Fruit fly (Drosophila melanogaster) whole organism, embryonic: Measurements from ENCODE around the gene CG1979.

Experiments
- Atf6 ChIP-seq: fragments of 200-800 bp; sonication (Bioruptor generic); IDR thresholded peaks from 2 replicates; pipeline ENCODE4 v1.3.6; 2022; ENCODE audit warnings: missing biosample characterization, missing genetic modification characterization
- Blimp-1 ChIP-seq: fragments of 200-800 bp; sonication (Bioruptor generic); optimal IDR thresholded peaks from 3 replicates; lab custom pipeline; 2018; ENCODE audit warnings: missing biosample characterization, missing genetic modification characterization, mild to moderate bottlenecking, moderate library complexity, missing genetic modification reagents
- CG12769 ChIP-seq: fragments of 200-800 bp; sonication (Bioruptor generic); optimal IDR thresholded peaks from 2 replicates; lab custom pipeline; 2019; ENCODE audit warnings: missing biosample characterization, mild to moderate bottlenecking, missing genetic modification characterization, moderate library complexity
- CG13123 ChIP-seq: fragments of 200-800 bp; sonication (Bioruptor generic); optimal IDR thresholded peaks from 2 replicates; lab custom pipeline; 2016; ENCODE audit warnings: missing biosample characterization, missing genetic modification characterization
- CG14441 ChIP-seq: fragments of 200-800 bp; sonication (Bioruptor generic); IDR thresholded peaks from 2 replicates; pipeline ENCODE4 v1.3.6; 2022; ENCODE audit warnings: missing biosample characterization, missing genetic modification characterization
- CG14860 ChIP-seq: fragments of 200-800 bp; sonication (Bioruptor generic); IDR thresholded peaks from 3 replicates; pipeline ENCODE4 v1.3.6; 2022; ENCODE audit warnings: missing biosample characterization, missing genetic modification characterization; ENCODE audit not compliant: partially characterized antibody
- CG15479 ChIP-seq: fragments of 200-800 bp; sonication (Bioruptor generic); optimal IDR thresholded peaks from 3 replicates; lab custom pipeline; 2019; ENCODE audit warnings: missing biosample characterization, mild to moderate bottlenecking, missing genetic modification characterization, moderate library complexity
- CG1832 ChIP-seq: fragments of 200-800 bp; sonication (Bioruptor generic); optimal IDR thresholded peaks from 2 replicates; lab custom pipeline; 2017; ENCODE audit warnings: missing biosample characterization, mild to moderate bottlenecking, missing genetic modification characterization, inconsistent platforms
- CG32767 ChIP-seq: fragments of 200-800 bp; sonication (Bioruptor generic); IDR thresholded peaks from 2 replicates; pipeline ENCODE4 v1.3.6; 2022; ENCODE audit warnings: missing biosample characterization, missing genetic modification characterization
- CG33557 ChIP-seq: fragments of 200-800 bp; sonication (Bioruptor generic); optimal IDR thresholded peaks from 2 replicates; lab custom pipeline; 2019; ENCODE audit warnings: missing biosample characterization, mild to moderate bottlenecking, missing genetic modification characterization, moderate library complexity
- CG3407 ChIP-seq: fragments of 200-800 bp; sonication (Bioruptor generic); optimal IDR thresholded peaks from 2 replicates; lab custom pipeline; 2018; ENCODE audit warnings: missing biosample characterization, mild to moderate bottlenecking, missing genetic modification characterization
- CG34422 ChIP-seq: fragments of 200-800 bp; sonication (Bioruptor generic); IDR thresholded peaks from 3 replicates; pipeline ENCODE4 v1.3.6; 2022; ENCODE audit warnings: missing biosample characterization, missing genetic modification characterization
- CG4360 ChIP-seq: fragments of 200-800 bp; sonication (Bioruptor generic); IDR thresholded peaks from 2 replicates; pipeline ENCODE4 v1.3.6; 2022; ENCODE audit warnings: missing biosample characterization, missing genetic modification characterization
- CG4854 ChIP-seq: fragments of 200-800 bp; sonication (Bioruptor generic); optimal IDR thresholded peaks from 2 replicates; lab custom pipeline; 2016; ENCODE audit warnings: missing biosample characterization, missing genetic modification characterization, inconsistent platforms
- CG8944 ChIP-seq: fragments of 200-800 bp; sonication (Bioruptor generic); optimal IDR thresholded peaks from 3 replicates; lab custom pipeline; 2016; ENCODE audit warnings: missing biosample characterization, missing genetic modification characterization
- CG9609 ChIP-seq: fragments of 200-800 bp; sonication (Bioruptor generic); optimal IDR thresholded peaks from 3 replicates; lab custom pipeline; 2016; ENCODE audit warnings: missing biosample characterization, missing genetic modification characterization
- D ChIP-seq, 2 experiments: fragments of 200-800 bp in 1 of 2; fragments of >200 bp in 1 of 2; sonication (Bioruptor generic) in 1 of 2; optimal IDR thresholded peaks; 2 replicates in 1 of 2; 3 replicates in 1 of 2; lab custom pipeline; 2017; ENCODE audit warnings: mild to moderate bottlenecking in 1 of 2, missing biosample characterization in 1 of 2, missing genetic modification characterization in 1 of 2, missing genetic modification reagents in 1 of 2
- Dip2 ChIP-seq: fragments of 200-800 bp; sonication (Bioruptor generic); IDR thresholded peaks from 2 replicates; pipeline ENCODE4 v1.3.6; 2022; ENCODE audit warnings: missing biosample characterization, missing genetic modification characterization
- Hey ChIP-seq: fragments of 200-800 bp; sonication (Bioruptor generic); optimal IDR thresholded peaks from 3 replicates; lab custom pipeline; 2018; ENCODE audit warnings: missing biosample characterization, mild to moderate bottlenecking, missing genetic modification characterization
- HmgZ ChIP-seq: fragments of 200-800 bp; sonication (Bioruptor generic); optimal IDR thresholded peaks from 2 replicates; lab custom pipeline; 2018; ENCODE audit warnings: missing biosample characterization, mild to moderate bottlenecking, missing genetic modification characterization
- Mes4 ChIP-seq: fragments of 200-800 bp; sonication (Bioruptor generic); optimal IDR thresholded peaks from 2 replicates; lab custom pipeline; 2016; ENCODE audit warnings: missing biosample characterization, missing genetic modification characterization
- NC2β ChIP-seq: fragments of 200-800 bp; sonication (Bioruptor generic); optimal IDR thresholded peaks from 2 replicates; lab custom pipeline; 2016; ENCODE audit warnings: missing biosample characterization, missing genetic modification characterization
- Nf-YC ChIP-seq: fragments of 200-800 bp; optimal IDR thresholded peaks from 3 replicates; lab custom pipeline; 2019; ENCODE audit warnings: missing biosample characterization, mild to moderate bottlenecking, missing genetic modification characterization, moderate library complexity
- TFAM ChIP-seq: fragments of 200-800 bp; sonication (Bioruptor generic); optimal IDR thresholded peaks from 2 replicates; lab custom pipeline; 2017; ENCODE audit warnings: missing biosample characterization, missing genetic modification characterization, inconsistent platforms
- ab ChIP-seq: fragments of 200-800 bp; sonication (Bioruptor generic); optimal IDR thresholded peaks from 2 replicates; lab custom pipeline; 2016; ENCODE audit warnings: missing biosample characterization, missing genetic modification characterization
- cad ChIP-seq: fragments of >200 bp; optimal IDR thresholded peaks from 2 replicates; lab custom pipeline; 2017; ENCODE audit warnings: missing biosample characterization, missing genetic modification characterization
- cg ChIP-seq: fragments of 200-800 bp; sonication (Bioruptor generic); optimal IDR thresholded peaks from 3 replicates; lab custom pipeline; 2019; ENCODE audit warnings: missing biosample characterization, mild to moderate bottlenecking, missing genetic modification characterization, moderate library complexity
- corto ChIP-seq: fragments of 200-800 bp; sonication (Bioruptor generic); optimal IDR thresholded peaks from 2 replicates; lab custom pipeline; 2016; ENCODE audit warnings: missing biosample characterization, mild to moderate bottlenecking, missing genetic modification characterization, moderate library complexity
- disco-r ChIP-seq: fragments of 200-800 bp; sonication (Bioruptor generic); optimal IDR thresholded peaks from 2 replicates; lab custom pipeline; 2016; ENCODE audit warnings: missing biosample characterization, missing genetic modification characterization
- esg ChIP-seq: fragments of 200-800 bp; sonication (Bioruptor generic); conservative IDR thresholded peaks from 2 replicates; pipeline ENCODE4 v1.3.6; 2022; ENCODE audit warnings: missing biosample characterization, missing genetic modification characterization
- gem ChIP-seq: fragments of 200-800 bp; sonication (Bioruptor generic); optimal IDR thresholded peaks from 2 replicates; lab custom pipeline; 2019; ENCODE audit warnings: missing biosample characterization, mild to moderate bottlenecking, missing genetic modification characterization, moderate library complexity
- gfzf ChIP-seq: fragments of 200-800 bp; sonication (Bioruptor generic); optimal IDR thresholded peaks from 2 replicates; lab custom pipeline; 2016; ENCODE audit warnings: missing biosample characterization, mild to moderate bottlenecking, missing genetic modification characterization, moderate library complexity
- ham ChIP-seq: fragments of 200-800 bp; sonication (Bioruptor generic); IDR thresholded peaks from 2 replicates; pipeline ENCODE4 v1.3.6; 2022; ENCODE audit warnings: missing biosample characterization, missing genetic modification characterization
- otp ChIP-seq: fragments of 200-800 bp; sonication (Bioruptor generic); IDR thresholded peaks from 3 replicates; pipeline ENCODE4, ENCODE4 v1.3.6; 2022; ENCODE audit warnings: missing biosample characterization, missing genetic modification characterization
- pnt ChIP-seq: fragments of 200-800 bp; sonication (Bioruptor generic); optimal IDR thresholded peaks from 3 replicates; lab custom pipeline; 2016; ENCODE audit warnings: missing biosample characterization, missing genetic modification characterization
- seq ChIP-seq: fragments of 200-800 bp; sonication (Bioruptor generic); IDR thresholded peaks from 2 replicates; pipeline ENCODE4 v1.3.6; 2022; ENCODE audit warnings: missing biosample characterization, missing genetic modification characterization
- tap ChIP-seq: fragments of 200-800 bp; optimal IDR thresholded peaks from 3 replicates; lab custom pipeline; 2019; ENCODE audit warnings: missing biosample characterization, mild to moderate bottlenecking, missing genetic modification characterization, moderate library complexity
- tll ChIP-seq, 2 experiments: fragments of 200-800 bp in 1 of 2; fragments of >200 bp in 1 of 2; sonication (Bioruptor generic) in 1 of 2; optimal IDR thresholded peaks; 2 replicates each; lab custom pipeline; 2017 to 2019; ENCODE audit warnings: missing biosample characterization in 2 of 2, missing genetic modification characterization in 2 of 2, mild to moderate bottlenecking in 1 of 2, moderate library complexity in 1 of 2
- zen ChIP-seq: fragments of 200-800 bp; sonication (Bioruptor generic); optimal IDR thresholded peaks from 3 replicates; lab custom pipeline; 2018; ENCODE audit warnings: missing biosample characterization, mild to moderate bottlenecking, missing genetic modification characterization, moderate library complexity

Gene CG1979

DNA sequence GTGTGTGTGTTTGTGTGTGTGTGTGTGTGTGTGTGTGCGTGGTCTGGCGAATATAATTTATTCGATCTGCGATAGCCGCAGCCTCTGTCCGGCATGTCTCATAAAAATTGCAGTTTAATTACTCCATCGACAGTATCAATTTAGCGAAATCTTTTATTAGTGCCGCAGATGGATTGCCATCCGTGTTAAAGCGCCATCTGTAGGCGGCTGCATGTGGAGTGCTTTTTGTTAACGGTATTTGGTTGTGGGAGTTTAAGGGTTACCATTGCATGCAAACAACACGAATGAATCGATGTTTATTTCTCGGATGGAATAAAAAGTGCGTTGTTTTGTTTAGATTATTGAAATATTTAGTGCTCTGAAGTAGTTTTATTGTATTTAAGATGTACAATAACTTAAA, 25.0 kb upstream of the CG1979 start (continued):
- no peak for TF ChIP-seq NC2β (GFP tag; lab: Kevin White, UChicago)
- no peak for TF ChIP-seq CG33557 (GFP tag; lab: Kevin White, UChicago)
- no peak for TF ChIP-seq cad
- no peak for TF ChIP-seq Atf6
- no peak for TF ChIP-seq gfzf (GFP tag; lab: Kevin White, UChicago)
- no peak for TF ChIP-seq ab
- no peak for TF ChIP-seq pnt (GFP tag; lab: Kevin White, UChicago)
- no peak for TF ChIP-seq HmgZ
- no peak for TF ChIP-seq Dip2 (GFP tag; lab: Robert Waterston, UW)
- TF ChIP-seq Nf-YC (tag; lab: Kevin White, UChicago): no peak
- no peak for TF ChIP-seq CG32767 (GFP tag; lab: Robert Waterston, UW)
- TF ChIP-seq Blimp-1 (GFP tag; lab: Kevin White, UChicago): no peak
- TF ChIP-seq CG14860 (GFP tag; lab: Robert Waterston, UW): 0 out of 3 replicates have a peak, but pooled peaks have one; percentile 8
- no peak for TF ChIP-seq tap (tag; lab: Kevin White, UChicago)

dm6 chr3R:7031553-7031952, 22.8 kb upstream of the CG1979 start:
- TF ChIP-seq esg (GFP tag; lab: Robert Waterston, UW) (no peak), CG12769 (tag; lab: Kevin White, UChicago) (no peak), CG3407 (GFP tag; lab: Kevin White, UChicago) (no peak), CG4854 (GFP tag; lab: Kevin White, UChicago) (no peak), D (optimal IDR thresholded peaks at IDR 0.05; lab: Kevin White, UChicago) (peak; percentile 49), D (GFP tag; optimal IDR thresholded peaks at IDR 0.05; lab: Kevin White, UChicago) (no peak), CG34422 (GFP tag; lab: Robert Waterston, UW) (no peak), CG14441 (GFP tag; lab: Robert Waterston, UW) (no peak), Mes4 (no peak), disco-r (no peak), CG13123 (GFP tag; lab: Kevin White, UChicago) (no peak), CG1832 (GFP tag; lab: Kevin White, UChicago) (peak; percentile 53), cad (peak; percentile 83), otp (GFP tag; lab: Robert Waterston, UW) (no peak), ham (no peak), seq (GFP tag; lab: Robert Waterston, UW) (no peak), CG9609 (no peak), gem (tag; lab: Kevin White, UChicago) (no peak), CG4360 (GFP tag; lab: Robert Waterston, UW) (peak; percentile 74), CG8944 (GFP tag; lab: Kevin White, UChicago) (no peak), Hey (tag; lab: Kevin White, UChicago) (no peak), corto (GFP tag; lab: Kevin White, UChicago) (no peak), gfzf (GFP tag; lab: Kevin White, UChicago) (no peak), CG15479 (GFP tag; lab: Kevin White, UChicago) (peak; percentile 67), cg (GFP tag; lab: Kevin White, UChicago) (peak; percentile 52), tll (GFP tag; optimal IDR thresholded peaks at IDR 0.05; lab: Kevin White, UChicago) (peak in 1 of 2 experiments; percentile 13), zen (tag; lab: Kevin White, UChicago) (peak; percentile 14), TFAM (GFP tag; lab: Kevin White, UChicago) (no peak)
